Worm (Caenorhabditis elegans): ENCODE data around the gene W07G4.1.

W07G4.1 gene

DNA sequence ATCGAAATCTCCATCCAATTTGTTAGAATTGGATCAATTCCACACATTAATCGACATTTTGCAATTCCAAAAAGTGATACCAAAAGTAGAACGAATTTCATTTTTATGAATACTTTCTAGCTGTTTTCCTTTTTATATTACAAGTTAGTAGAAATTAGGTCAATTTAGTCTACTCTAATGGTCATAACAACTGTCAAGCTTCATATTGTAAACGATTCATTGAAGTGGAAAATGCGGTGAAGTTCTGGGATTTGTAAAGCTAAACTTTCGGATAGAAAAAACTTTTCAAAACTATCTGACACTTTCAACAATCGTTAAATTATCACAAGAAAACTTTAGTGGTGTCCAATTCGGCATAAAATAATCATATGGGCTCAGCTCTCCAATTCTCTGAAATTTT lies 1.3 kb downstream of the W07G4.1 start, which contains the start of gene W07G4.7 (continued):
- no peak for TF ChIP-seq nhr-71 (tag; optimal IDR thresholded peaks at IDR 0.05)

DNA sequence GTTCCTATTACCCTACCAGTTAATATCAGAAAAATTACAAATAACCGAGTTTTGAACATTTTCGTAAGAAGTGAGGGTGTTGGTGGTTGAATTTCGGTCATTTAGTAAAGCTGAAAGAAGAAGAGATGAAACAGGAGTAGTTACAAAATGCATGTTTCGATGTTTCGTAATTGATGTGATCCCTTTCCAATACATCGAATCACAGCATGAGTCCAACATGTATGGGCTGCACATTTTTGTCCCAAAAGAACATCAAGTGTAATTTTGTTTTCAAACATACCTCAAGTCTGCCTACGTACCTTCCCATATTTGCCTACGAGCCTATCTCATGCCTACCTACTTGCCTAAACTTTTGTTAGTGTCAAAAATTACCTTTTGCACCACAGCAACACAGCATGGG lies 3.1 kb downstream of the W07G4.1 start, which contains the start of gene W07G4.2:
W07G4.2 (minus strand) TSS at position 101 of the 400 bp plus-strand sequence.
- no peak for TF ChIP-seq efl-1 (optimal IDR thresholded peaks at IDR 0.05)
- TF ChIP-seq efl-1 (GFP tag; optimal IDR thresholded peaks at IDR 0.05 in 1 of 2): no peak
- TF ChIP-seq efl-3 (GFP tag; optimal IDR thresholded peaks at IDR 0.05): no peak
- TF ChIP-seq unc-130 (tag; optimal IDR thresholded peaks at IDR 0.05): no peak
- TF ChIP-seq blmp-1 (tag; optimal IDR thresholded peaks at IDR 0.05): no peak
- TF ChIP-seq skn-1 (tag; optimal IDR thresholded peaks at IDR 0.05): no peak
- TF ChIP-seq lin-14 (GFP tag; optimal IDR thresholded peaks at IDR 0.05): no peak
- no peak for TF ChIP-seq mep-1 (tag; optimal IDR thresholded peaks at IDR 0.05)
- no peak for TF ChIP-seq fkh-8 (tag; optimal IDR thresholded peaks at IDR 0.05)
- TF ChIP-seq tlp-1 (tag; optimal IDR thresholded peaks at IDR 0.05): no peak
- no peak for TF ChIP-seq aha-1 (tag; optimal IDR thresholded peaks at IDR 0.05)
- TF ChIP-seq nhr-84 (tag; optimal IDR thresholded peaks at IDR 0.05): no peak
- no peak for TF ChIP-seq nhr-90 (tag; optimal IDR thresholded peaks at IDR 0.05; ENCODE audit: poor library complexity)
- TF ChIP-seq lin-15B (tag; optimal IDR thresholded peaks at IDR 0.05): no peak
- no peak for TF ChIP-seq alr-1 (tag; optimal IDR thresholded peaks at IDR 0.05; ENCODE audit: borderline replicate concordance)

DNA sequence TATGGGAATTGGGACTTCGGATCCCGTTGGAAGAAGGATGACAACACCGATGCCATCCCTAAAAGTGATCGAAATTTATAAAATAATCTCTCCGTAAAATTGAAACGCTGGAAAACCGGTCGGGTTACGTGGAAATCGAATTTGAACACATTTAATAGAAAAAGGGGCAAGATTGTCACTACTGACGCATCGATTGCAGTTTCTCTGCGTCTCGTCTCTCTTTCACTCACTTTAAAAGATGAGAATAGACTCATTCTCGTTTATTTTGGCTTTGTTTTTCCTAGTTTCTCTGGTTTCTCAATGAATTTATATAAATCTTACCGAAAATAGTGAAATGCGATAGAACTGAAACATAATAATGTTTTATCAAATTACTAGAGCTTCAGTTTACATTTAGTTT lies 8.3 kb downstream of the W07G4.1 start, which contains the start of gene scyl-1:
scyl-1 (minus strand) TSS at position 56 of the 400 bp plus-strand sequence.
- TF ChIP-seq ztf-11 (tag; optimal IDR thresholded peaks at IDR 0.05) (peak in 1 of 2 experiments; percentile 31), pag-3 (tag; optimal IDR thresholded peaks at IDR 0.05; ENCODE audit: borderline replicate concordance, insufficient read depth) (no peak), ceh-8 (GFP tag; optimal IDR thresholded peaks at IDR 0.05) (no peak), tbx-2 (tag; optimal IDR thresholded peaks at IDR 0.05) (peak; percentile 87), unc-98 (GFP tag; IDR thresholded peaks at IDR 0.05) (no peak), jun-1 (tag; optimal IDR thresholded peaks at IDR 0.05) (peak; percentile 71), unc-86 (tag; optimal IDR thresholded peaks at IDR 0.05) (peak; percentile 64), grh-1 (GFP tag; IDR thresholded peaks at IDR 0.05) (peak; percentile 83), hlh-4 (tag; optimal IDR thresholded peaks at IDR 0.05) (no peak), C16A3.4 (tag; optimal IDR thresholded peaks at IDR 0.05) (peak; percentile 88), mab-9 (GFP tag; IDR thresholded peaks at IDR 0.05) (no peak), pqm-1 (tag; optimal IDR thresholded peaks at IDR 0.05) (no peak), efl-1 (optimal IDR thresholded peaks at IDR 0.05) (peak; percentile 84), efl-1 (GFP tag; optimal IDR thresholded peaks at IDR 0.05 in 1 of 2) (peak; percentile 76 to 97), dpl-1 (GFP tag; optimal IDR thresholded peaks at IDR 0.05) (peak; percentile 58 to 91 (median 77)), C34B4.2 (tag; optimal IDR thresholded peaks at IDR 0.05) (no peak), nhr-77 (tag; optimal IDR thresholded peaks at IDR 0.05) (peak; percentile 64), sptf-1 (tag; optimal IDR thresholded peaks at IDR 0.05) (no peak), fkh-8 (tag; optimal IDR thresholded peaks at IDR 0.05) (peak; percentile 67), lin-35 (GFP tag; optimal IDR thresholded peaks at IDR 0.05) (peak; percentile 74 to 88), ceh-63 (GFP tag; optimal IDR thresholded peaks at IDR 0.05) (no peak), egl-27 (tag; optimal IDR thresholded peaks at IDR 0.05) (no peak), nhr-76 (tag; optimal IDR thresholded peaks at IDR 0.05) (no peak), ceh-88 (GFP tag; IDR thresholded peaks at IDR 0.05) (no peak), nhr-237 (tag; optimal IDR thresholded peaks at IDR 0.05) (peak; percentile 27), mep-1 (tag; optimal IDR thresholded peaks at IDR 0.05) (peak; percentile 76), sox-4 (tag; optimal IDR thresholded peaks at IDR 0.05) (no peak), unc-130 (tag; optimal IDR thresholded peaks at IDR 0.05) (peak; percentile 67), fkh-10 (GFP tag; optimal IDR thresholded peaks at IDR 0.05) (peak; percentile 3), irx-1 (tag; optimal IDR thresholded peaks at IDR 0.05) (peak; percentile 39), lin-13 (GFP tag; optimal IDR thresholded peaks at IDR 0.05) (peak; percentile 71), ceh-82 (tag; optimal IDR thresholded peaks at IDR 0.05) (peak; percentile 37 to 73 (median 64)), rnt-1 (tag; optimal IDR thresholded peaks at IDR 0.05) (peak; percentile 89), lin-14 (GFP tag; optimal IDR thresholded peaks at IDR 0.05) (peak; percentile 90), xbp-1 (tag; optimal IDR thresholded peaks at IDR 0.05) (peak; percentile 78), tlp-1 (tag; optimal IDR thresholded peaks at IDR 0.05) (no peak), vab-15 (tag; optimal IDR thresholded peaks at IDR 0.05) (no peak), nhr-19 (GFP tag; conservative IDR thresholded peaks at IDR 0.05) (peak; percentile 89), sup-37 (GFP tag; optimal IDR thresholded peaks at IDR 0.05) (no peak), ceh-90 (tag; optimal IDR thresholded peaks at IDR 0.05) (no peak)

Data from whole organism, L1 larva.